Worm (Caenorhabditis elegans): Measurements from ENCODE around the gene W02D7.4.
"Not testable (repeated sequence)": the region's sequence is repeated elsewhere in the genome, so short reads cannot be mapped to it uniquely, and the experiment has no call there.

Gene W02D7.4

DNA sequence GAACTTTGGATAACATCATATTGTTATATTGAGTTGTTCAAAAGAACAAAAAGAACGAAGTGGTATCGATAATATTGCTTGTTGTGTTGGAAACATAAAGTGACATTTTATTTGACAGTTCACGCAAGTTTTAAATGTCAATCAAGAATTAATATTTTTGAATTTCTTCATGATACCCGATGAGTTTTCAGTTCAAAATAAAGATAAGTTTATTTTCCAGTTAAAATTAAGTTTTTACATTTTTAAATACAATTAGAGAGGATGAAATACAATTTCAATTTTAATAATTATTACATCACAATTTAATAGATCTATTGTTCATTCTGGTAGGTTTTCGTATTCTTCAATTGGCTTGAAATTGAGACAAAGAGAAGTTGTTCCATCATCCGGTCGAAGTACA, at the start of gene W02D7.4:
TSS of gene W02D7.4 (minus strand) at position 101 of the 400 bp plus-strand sequence.
- TF ChIP-seq W03F9.2 (tag; optimal IDR thresholded peaks at IDR 0.05) (no peak), him-1 (tag; optimal IDR thresholded peaks at IDR 0.05) (no peak)

DNA sequence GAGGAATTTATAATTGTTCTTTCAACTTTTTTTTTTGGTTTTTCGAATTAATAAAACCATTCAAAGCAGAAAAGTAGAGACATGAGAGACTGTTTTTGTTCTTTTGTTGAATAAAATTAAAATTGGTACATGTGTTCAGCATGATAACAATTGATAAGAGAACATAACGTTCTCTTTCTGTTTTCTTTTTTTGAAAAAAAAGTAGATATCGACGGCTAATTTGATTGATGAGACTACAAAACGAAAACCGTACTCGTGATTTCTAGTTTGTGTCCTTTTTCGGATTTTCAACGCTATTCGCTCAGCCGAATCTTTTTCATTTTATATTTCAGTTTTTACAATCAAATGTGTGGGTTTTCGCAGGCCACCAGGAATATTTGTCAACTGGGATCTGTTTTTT, 48.0 kb upstream of the W02D7.4 start, which contains the start of gene C08D8.1:
TSS of gene C08D8.1 (plus strand) at position 324 of the 400 bp plus-strand sequence.
- TF ChIP-seq him-1 (tag; optimal IDR thresholded peaks at IDR 0.05) (no peak), W03F9.2 (tag; optimal IDR thresholded peaks at IDR 0.05) (no peak), dao-5 (tag; optimal IDR thresholded peaks at IDR 0.05) (no peak)

DNA sequence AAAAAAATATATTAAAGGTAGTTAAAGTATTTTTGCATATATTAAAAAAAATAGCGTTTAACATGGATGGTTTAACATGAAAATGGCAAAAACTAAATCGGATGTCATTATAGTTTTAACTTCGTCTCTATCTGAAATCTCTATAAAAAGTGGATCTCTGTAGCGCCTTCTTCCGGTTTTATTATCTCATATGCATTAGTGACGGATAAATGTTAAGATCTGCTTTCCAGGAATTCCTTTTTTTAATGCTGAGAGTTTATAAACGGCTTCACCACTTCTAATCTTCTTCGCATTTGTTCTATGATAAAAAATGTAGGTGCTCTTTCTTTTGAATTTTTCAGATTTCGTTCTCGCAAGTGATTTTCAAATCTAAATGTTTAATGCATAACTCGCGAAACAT, 45.0 kb upstream of the W02D7.4 start:
- no peak for TF ChIP-seq him-1 (tag; optimal IDR thresholded peaks at IDR 0.05)
- TF ChIP-seq dao-5 (tag; optimal IDR thresholded peaks at IDR 0.05) = no peak
- TF ChIP-seq W03F9.2 (tag; optimal IDR thresholded peaks at IDR 0.05) = no peak

DNA sequence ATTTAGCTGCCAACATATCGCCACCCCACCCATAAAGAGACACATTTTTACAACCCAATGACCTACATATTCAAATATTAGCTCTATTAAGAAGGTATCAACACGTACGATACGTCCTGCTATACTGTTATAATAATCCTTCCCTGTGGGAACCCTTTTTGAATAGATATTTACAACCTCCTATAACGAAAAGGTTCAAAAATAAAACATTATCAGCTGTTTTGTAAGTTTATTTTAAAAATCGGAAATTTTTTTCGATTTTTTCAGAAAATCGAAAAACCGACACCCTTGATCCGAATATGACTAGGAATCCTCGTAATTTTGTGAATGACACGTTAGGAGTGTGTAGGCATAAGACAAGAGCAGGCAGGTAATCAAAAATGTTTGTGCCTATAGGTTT, 43.5 kb upstream of the W02D7.4 start, which contains the start of gene C08D8.7:
TSS of gene C08D8.7 (plus strand) at position 301 of the 400 bp plus-strand sequence.
- not testable (repeated sequence) for TF ChIP-seq W03F9.2, dao-5, him-1 (tag; optimal IDR thresholded peaks at IDR 0.05)

DNA sequence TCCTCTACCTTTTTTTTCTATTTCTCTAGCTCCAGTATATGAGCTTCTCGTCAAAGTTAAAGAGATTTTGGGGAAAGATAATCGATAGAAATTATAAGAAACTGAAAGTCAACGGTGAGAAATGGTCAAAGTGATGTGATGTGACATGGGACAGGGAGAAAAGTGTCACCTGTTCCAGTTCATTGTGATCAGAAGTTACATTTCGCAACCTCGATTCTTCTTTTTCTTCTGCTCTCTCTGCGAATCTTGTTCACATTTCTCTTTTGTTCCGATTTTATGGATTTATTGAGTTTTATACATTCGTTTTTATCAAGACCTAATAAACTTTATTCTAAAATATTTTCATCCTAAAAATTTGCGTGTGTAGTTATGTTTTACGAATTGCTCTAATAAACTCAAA, 38.2 kb upstream of the W02D7.4 start:
- TF ChIP-seq him-1 (tag; optimal IDR thresholded peaks at IDR 0.05) (no peak), W03F9.2 (tag; optimal IDR thresholded peaks at IDR 0.05) (no peak), dao-5 (tag; optimal IDR thresholded peaks at IDR 0.05) (no peak)

DNA sequence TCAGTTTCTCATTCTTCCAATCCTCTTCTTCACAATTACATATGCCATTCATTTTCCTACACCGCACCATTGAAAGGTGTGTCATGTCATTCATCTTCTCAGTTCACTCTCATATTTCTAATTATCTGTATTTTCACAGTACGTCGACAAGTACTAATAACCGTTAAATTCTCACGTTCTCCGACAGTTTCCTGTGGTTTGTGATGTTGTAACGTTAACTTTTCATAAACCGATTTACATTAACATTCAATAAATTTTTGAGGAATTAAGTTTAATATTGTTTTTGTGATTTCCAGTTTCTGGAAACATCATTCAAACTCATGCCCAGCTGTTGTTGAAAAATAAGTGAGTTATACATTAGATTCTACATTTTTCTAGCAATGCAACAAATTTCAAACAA, 37.0 kb upstream of the W02D7.4 start, which contains the start of gene tmd-2:
TSS of gene tmd-2 (plus strand) at position 301 of the 400 bp plus-strand sequence.
- TF ChIP-seq W03F9.2 (tag; optimal IDR thresholded peaks at IDR 0.05) (no peak), him-1 (tag; optimal IDR thresholded peaks at IDR 0.05) (no peak), dao-5 (tag; optimal IDR thresholded peaks at IDR 0.05) (no peak)

DNA sequence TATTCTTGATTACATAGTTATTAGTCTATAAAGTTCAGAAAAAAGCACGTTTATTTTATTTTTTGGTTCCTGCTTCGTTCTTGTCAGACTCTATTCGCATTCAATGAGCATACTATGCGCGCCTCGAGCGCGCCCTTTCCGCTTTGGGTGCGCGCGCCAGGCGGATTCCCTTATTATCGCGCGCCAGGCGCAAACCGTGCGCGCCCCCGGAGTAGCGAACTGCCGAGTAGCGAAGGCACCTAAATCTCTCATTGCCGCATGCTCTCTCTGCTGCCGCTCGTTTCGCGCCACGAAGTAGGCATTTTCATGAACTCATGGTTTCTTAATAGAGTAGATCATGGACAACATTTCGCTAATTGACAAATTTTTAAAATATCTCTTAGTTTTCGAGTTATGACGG, 29.7 kb upstream of the W02D7.4 start:
- TF ChIP-seq him-1 (tag; optimal IDR thresholded peaks at IDR 0.05) (no peak), dao-5 (tag; optimal IDR thresholded peaks at IDR 0.05) (no peak), W03F9.2 (tag; optimal IDR thresholded peaks at IDR 0.05) (no peak)

DNA sequence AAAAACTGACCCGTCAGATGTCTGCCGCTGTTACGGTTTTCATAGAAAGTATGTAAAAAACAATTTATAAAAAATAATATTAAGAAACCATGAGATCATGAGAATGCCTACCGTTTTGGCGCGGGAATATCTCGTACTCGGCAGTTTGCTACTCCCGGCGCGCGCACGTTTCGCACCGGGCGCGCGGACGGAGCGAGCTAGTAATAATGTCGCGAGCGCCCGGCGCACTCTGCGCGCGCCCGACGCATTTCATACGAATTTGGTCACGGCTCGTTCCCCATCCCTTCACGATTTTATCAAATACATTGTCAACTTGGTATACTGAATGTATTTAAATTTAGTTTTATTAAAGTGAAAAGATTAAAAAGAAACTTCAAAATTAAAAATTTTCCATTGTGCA, 28.5 kb upstream of the W02D7.4 start:
- TF ChIP-seq W03F9.2 (tag; optimal IDR thresholded peaks at IDR 0.05) (no peak), him-1 (tag; optimal IDR thresholded peaks at IDR 0.05) (no peak), dao-5 (tag; optimal IDR thresholded peaks at IDR 0.05) (no peak)

DNA sequence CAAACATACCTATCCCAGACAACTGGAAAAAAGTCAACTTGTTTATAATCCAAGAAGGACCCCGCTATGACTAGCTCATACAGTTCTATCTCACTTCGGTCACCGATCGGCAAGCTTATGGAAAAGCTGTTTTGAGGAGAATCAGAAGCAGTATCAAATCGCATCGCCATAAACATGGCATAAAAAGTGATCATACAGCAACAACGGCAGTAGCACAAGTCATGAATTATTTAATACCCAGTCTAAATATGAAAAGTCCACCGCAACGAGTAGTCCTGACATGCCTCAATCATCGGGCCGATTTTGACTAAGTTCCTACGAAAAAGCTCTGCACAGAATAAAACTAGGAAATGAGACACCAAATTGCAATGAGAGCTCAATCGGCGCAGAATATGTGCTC, 26.1 kb upstream of the W02D7.4 start:
- TF ChIP-seq him-1 (tag; optimal IDR thresholded peaks at IDR 0.05) (no peak), dao-5 (tag; optimal IDR thresholded peaks at IDR 0.05) (no peak), W03F9.2 (tag; optimal IDR thresholded peaks at IDR 0.05) (no peak)

DNA sequence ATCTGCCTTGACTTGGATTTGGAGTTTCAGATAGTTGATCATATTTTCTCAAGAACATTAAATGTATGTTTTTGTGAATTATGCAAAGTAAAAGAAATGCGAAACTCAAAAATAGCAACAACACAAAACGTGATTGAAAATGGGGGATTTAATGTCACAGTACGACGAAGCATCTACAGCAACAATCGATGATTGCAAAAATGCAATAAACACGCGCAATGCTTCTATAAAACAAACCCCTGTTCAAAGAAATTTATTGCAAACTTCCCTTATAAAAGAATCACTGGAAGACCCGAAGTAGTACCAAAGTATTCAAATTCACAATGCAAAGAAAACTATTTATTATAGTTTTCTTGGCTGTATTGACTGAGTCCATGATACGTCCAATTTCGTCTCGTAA, 20.7 kb upstream of the W02D7.4 start, which contains the start of gene clec-219:
TSS of gene clec-219 (plus strand) at position 301 of the 400 bp plus-strand sequence.
- TF ChIP-seq him-1 (tag; optimal IDR thresholded peaks at IDR 0.05) (no peak), W03F9.2 (tag; optimal IDR thresholded peaks at IDR 0.05) (no peak), dao-5 (tag; optimal IDR thresholded peaks at IDR 0.05) (no peak)

DNA sequence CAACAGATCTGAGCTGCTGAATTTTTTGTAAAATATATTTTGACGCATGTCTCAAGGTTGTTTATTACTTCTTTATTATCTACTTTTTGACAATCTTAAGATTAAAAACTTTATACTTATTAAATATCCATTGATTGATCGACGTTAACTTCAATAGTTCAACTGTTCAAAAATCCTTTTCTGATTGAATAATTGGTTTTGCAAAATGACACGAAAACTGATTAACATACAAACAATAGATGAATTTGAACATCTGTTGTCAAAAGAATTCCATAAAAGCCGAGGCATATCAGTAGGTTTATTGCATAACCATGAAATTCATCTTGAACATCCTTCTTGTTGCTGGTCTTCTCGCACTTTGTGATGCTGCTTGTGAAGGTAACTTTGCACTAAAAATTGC, 13.8 kb upstream of the W02D7.4 start, which contains the start of gene W02D7.12:
TSS of gene W02D7.12 (plus strand) at position 301 of the 400 bp plus-strand sequence.
- TF ChIP-seq dao-5 (tag; optimal IDR thresholded peaks at IDR 0.05) (no peak), W03F9.2 (tag; optimal IDR thresholded peaks at IDR 0.05) (no peak), him-1 (tag; optimal IDR thresholded peaks at IDR 0.05) (no peak)

DNA sequence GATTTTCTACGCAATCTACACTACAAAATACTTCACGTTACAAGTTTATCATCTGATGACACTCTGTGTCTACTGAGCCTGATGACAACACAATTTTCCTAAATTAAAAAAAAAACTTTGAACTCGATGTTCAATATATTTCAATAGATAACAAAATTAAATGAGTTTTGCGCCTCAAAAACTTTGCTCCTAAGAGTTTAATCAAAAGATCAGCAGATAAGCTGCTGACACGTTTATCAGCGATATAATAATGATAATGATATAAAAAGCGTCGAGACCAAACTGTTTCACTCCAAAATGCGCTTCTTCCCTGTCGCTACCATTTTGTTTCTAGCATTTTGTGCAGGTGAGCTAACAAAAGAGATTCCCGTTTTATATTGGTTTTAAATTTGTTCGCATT, 10.3 kb upstream of the W02D7.4 start, which contains the start of gene clec-218:
TSS of gene clec-218 (plus strand) at position 262 of the 400 bp plus-strand sequence.
- TF ChIP-seq dao-5 (tag; optimal IDR thresholded peaks at IDR 0.05) (no peak), W03F9.2 (tag; optimal IDR thresholded peaks at IDR 0.05) (no peak), him-1 (tag; optimal IDR thresholded peaks at IDR 0.05) (no peak)

DNA sequence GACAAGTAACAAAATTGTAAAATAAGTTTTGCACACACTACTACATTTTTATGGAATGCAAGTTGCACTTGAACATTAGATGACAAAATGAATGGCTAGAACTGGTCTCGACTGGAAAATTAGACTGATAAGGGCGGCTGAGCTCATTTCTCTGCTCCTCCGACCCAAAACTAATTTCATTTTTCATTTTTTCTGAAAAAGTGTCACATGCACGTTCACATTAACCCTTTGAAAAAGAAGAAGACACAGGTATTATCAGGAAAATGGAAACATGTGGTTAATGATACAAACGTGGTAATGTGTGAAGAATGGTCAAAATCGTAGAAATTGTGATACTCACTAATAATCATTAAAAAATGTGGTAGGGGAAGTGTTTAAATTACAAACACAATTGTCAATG, 9.6 kb upstream of the W02D7.4 start:
- TF ChIP-seq him-1 (tag; optimal IDR thresholded peaks at IDR 0.05) = no peak
- TF ChIP-seq dao-5 (tag; optimal IDR thresholded peaks at IDR 0.05) = no peak
- TF ChIP-seq W03F9.2 (tag; optimal IDR thresholded peaks at IDR 0.05) = no peak

DNA sequence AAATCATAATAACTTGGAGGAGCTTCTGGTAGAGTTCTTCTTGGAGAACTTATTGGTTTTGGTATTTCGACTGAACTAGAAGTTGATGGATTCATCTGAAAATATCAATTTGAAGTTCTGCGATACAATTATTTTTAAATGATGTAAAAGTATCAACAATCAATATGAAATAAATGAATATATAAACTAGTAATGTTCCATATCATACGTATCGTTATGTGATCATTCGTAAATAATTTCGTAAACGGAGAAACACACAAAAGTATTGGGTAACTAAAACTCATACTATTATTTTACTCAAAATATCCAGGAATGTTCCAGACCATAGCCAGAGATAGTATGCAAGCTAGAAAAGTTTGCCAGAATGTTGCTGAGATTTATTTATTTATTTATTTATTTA, 9.0 kb upstream of the W02D7.4 start, which contains the start of gene W02D7.8:
TSS of gene W02D7.8 (minus strand) at position 101 of the 400 bp plus-strand sequence.
- TF ChIP-seq him-1 (tag; optimal IDR thresholded peaks at IDR 0.05) = no peak
- no peak for TF ChIP-seq dao-5 (tag; optimal IDR thresholded peaks at IDR 0.05)
- TF ChIP-seq W03F9.2 (tag; optimal IDR thresholded peaks at IDR 0.05) = no peak

DNA sequence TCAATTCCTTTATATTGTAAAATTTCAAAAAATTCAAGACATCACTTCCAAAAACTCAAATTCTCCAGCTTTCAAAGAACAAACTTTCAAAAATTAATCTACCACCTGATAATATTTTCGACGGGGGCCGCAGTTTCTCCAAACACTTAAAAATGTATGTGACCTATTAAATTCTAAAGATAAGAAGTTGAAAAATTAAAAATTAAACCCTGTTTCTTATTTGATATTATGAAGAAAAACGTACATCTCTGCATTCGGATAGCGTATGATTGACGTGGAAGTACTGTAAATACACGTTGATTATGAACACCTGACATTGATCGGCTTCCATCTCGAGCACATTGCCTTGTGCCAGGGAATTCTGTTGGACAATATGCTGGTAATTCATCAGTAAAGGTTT, 8.5 kb upstream of the W02D7.4 start:
- TF ChIP-seq dao-5 (tag; optimal IDR thresholded peaks at IDR 0.05) (no peak), him-1 (tag; optimal IDR thresholded peaks at IDR 0.05) (no peak), W03F9.2 (tag; optimal IDR thresholded peaks at IDR 0.05) (no peak)
